Fruit fly (Drosophila melanogaster): Measurements from ENCODE around the gene CG6870.

dm6 chr2L:17564682-17565081, 27.4 kb downstream of the CG6870 start:
- no peak for TF ChIP-seq Clk (GFP tag; optimal IDR thresholded peaks at IDR 0.05)
- no peak for TF ChIP-seq CG33017 (tag; optimal IDR thresholded peaks at IDR 0.05)
- TF ChIP-seq CG12768 (GFP tag; optimal IDR thresholded peaks at IDR 0.05), result no peak
- TF ChIP-seq Hr96 (GFP tag; optimal IDR thresholded peaks at IDR 0.05), result no peak
- TF ChIP-seq Mnt (GFP tag; optimal IDR thresholded peaks at IDR 0.05), result no peak
- no peak for TF ChIP-seq CG14711 (tag; optimal IDR thresholded peaks at IDR 0.05)
- no peak for TF ChIP-seq CG11617 (GFP tag; optimal IDR thresholded peaks at IDR 0.05)
- no peak for TF ChIP-seq CG5204 (GFP tag; optimal IDR thresholded peaks at IDR 0.05)

Measured in whole organism, adult.